Worm (Caenorhabditis elegans) whole organism, L3 larva: ENCODE data around the gene srg-56.

Experiments used
- ama-1 ChIP-seq: fragments of 150-350 bp; optimal IDR thresholded peaks from 2 replicates; lab custom pipeline; 2018
- elt-3 ChIP-seq, 3 experiments: fragments of 150-350 bp in 1 of 3; sonication (generic microtip) in 2 of 3; optimal IDR thresholded peaks; 2 replicates in 2 of 3; 4 replicates in 1 of 3; lab custom pipeline; 2014 to 2017; ENCODE audit warnings: missing biosample characterization in 3 of 3, missing genetic modification characterization in 3 of 3
- lin-39 ChIP-seq: fragments of 150-350 bp; optimal IDR thresholded peaks from 2 replicates; lab custom pipeline; 2018; ENCODE audit warnings: missing biosample characterization, missing genetic modification reagents, missing genetic modification characterization
- mdl-1 ChIP-seq: fragments of 150-350 bp; optimal IDR thresholded peaks from 2 replicates; lab custom pipeline; 2014; ENCODE audit warnings: missing biosample characterization, missing genetic modification characterization
- nhr-67 ChIP-seq: fragments of 150-350 bp; optimal IDR thresholded peaks from 2 replicates; lab custom pipeline; 2014; ENCODE audit warnings: missing biosample characterization, missing genetic modification characterization
- nhr-77 ChIP-seq: fragments of 150-350 bp; optimal IDR thresholded peaks from 2 replicates; lab custom pipeline; 2014; ENCODE audit warnings: missing biosample characterization, missing genetic modification characterization
- pha-4 ChIP-seq: fragments of 150-350 bp; optimal IDR thresholded peaks from 2 replicates; lab custom pipeline; 2014; ENCODE audit warnings: missing biosample characterization, missing genetic modification reagents, missing genetic modification characterization
- skn-1 ChIP-seq: fragments of 150-350 bp; optimal IDR thresholded peaks from 2 replicates; lab custom pipeline; 2014; ENCODE audit warnings: missing biosample characterization, missing genetic modification characterization
- snpc-4 ChIP-seq: fragments of 150-350 bp; optimal IDR thresholded peaks from 2 replicates; lab custom pipeline; 2014; ENCODE audit warnings: missing biosample characterization, missing genetic modification characterization

ce11 chrV:2727101-2727500, 11.0 kb downstream of the srg-56 start, which contains the start of gene str-13:
- TF ChIP-seq mdl-1 (tag; lab: Kevin White, UChicago) (no peak), nhr-67 (tag; lab: Kevin White, UChicago) (no peak), ama-1 (no peak), pha-4 (no peak), skn-1 (tag; lab: Kevin White, UChicago) (no peak), lin-39 (tag; lab: Kevin White, UChicago) (no peak), snpc-4 (tag; lab: Kevin White, UChicago) (no peak), nhr-77 (tag; lab: Kevin White, UChicago) (no peak), elt-3 (tag; optimal IDR thresholded peaks at IDR 0.05; lab: Kevin White, UChicago) (no peak)
